Fruit fly (Drosophila melanogaster): ENCODE data around the gene CG12213.
A peak's percentile ranks its signal among the peaks of the same experiment; 100 is the strongest.

The CG12213 gene

dm6 chr3R:11967262-11968029 is at the start of gene CG12213, which contains the start of gene GC1:
CG12213 (minus strand) TSS chr3R:11967691.
GC1 (plus strand) TSS chr3R:11967708.
- TF ChIP-seq Trl (optimal IDR thresholded peaks at IDR 0.05) (peak; percentile 29 to 62), Trl (GFP tag; optimal IDR thresholded peaks at IDR 0.05) (peak; percentile 4), CG10147 (GFP tag; optimal IDR thresholded peaks at IDR 0.05) (peak; percentile 4), CG9876 (GFP tag; optimal IDR thresholded peaks at IDR 0.05) (no peak), phol (tag; optimal IDR thresholded peaks at IDR 0.05) (peak; percentile 70), her (GFP tag; optimal IDR thresholded peaks at IDR 0.05) (no peak), D19B (GFP tag; optimal IDR thresholded peaks at IDR 0.05) (no peak), CG2678 (tag; optimal IDR thresholded peaks at IDR 0.05) (peak; percentile 11), sim (GFP tag; IDR thresholded peaks at IDR 0.05) (no peak), Rfx (GFP tag; IDR thresholded peaks at IDR 0.05) (peak; percentile 35; the same call in 1 of the 2 replicates), esg (GFP tag; conservative IDR thresholded peaks at IDR 0.05) (no peak), CG6654 (GFP tag; optimal IDR thresholded peaks at IDR 0.05) (no peak), Opbp (GFP tag; IDR thresholded peaks at IDR 0.05; ENCODE audit: partially characterized antibody) (peak; percentile 97), seq (GFP tag; IDR thresholded peaks at IDR 0.05) (no peak), CG1647 (GFP tag; optimal IDR thresholded peaks at IDR 0.05) (peak; percentile 12), mld (GFP tag; IDR thresholded peaks at IDR 0.05; ENCODE audit: partially characterized antibody) (peak; percentile 94), NFAT (GFP tag; IDR thresholded peaks at IDR 0.05) (0 out of 2 replicates have a peak, but pooled peaks have one; percentile 28), CG33557 (GFP tag; optimal IDR thresholded peaks at IDR 0.05) (no peak), crol (GFP tag; IDR thresholded peaks at IDR 0.05) (peak; percentile 72), Tbp (GFP tag; optimal IDR thresholded peaks at IDR 0.05) (no peak), CG4328 (GFP tag; optimal IDR thresholded peaks at IDR 0.05) (no peak), Dref (GFP tag; IDR thresholded peaks at IDR 0.05) (peak; percentile 76), Eip74EF (GFP tag; optimal IDR thresholded peaks at IDR 0.05) (no peak), CG6813 (GFP tag; optimal IDR thresholded peaks at IDR 0.05) (no peak), Usf (GFP tag; optimal IDR thresholded peaks at IDR 0.05) (no peak), Dll (GFP tag; IDR thresholded peaks at IDR 0.05; ENCODE audit: partially characterized antibody) (peak; percentile 99), TFAM (GFP tag; optimal IDR thresholded peaks at IDR 0.05) (no peak), MTF-1 (GFP tag; optimal IDR thresholded peaks at IDR 0.05; ENCODE audit: borderline replicate concordance) (no peak), hb (GFP tag; IDR thresholded peaks at IDR 0.05; ENCODE audit: partially characterized antibody) (peak; percentile 98), CG10274 (GFP tag; optimal IDR thresholded peaks at IDR 0.05) (no peak), CG10431 (GFP tag; optimal IDR thresholded peaks at IDR 0.05) (no peak), CG14710 (tag; optimal IDR thresholded peaks at IDR 0.05) (peak; percentile 89), Stat92E (GFP tag; optimal IDR thresholded peaks at IDR 0.05) (no peak), Mrtf (GFP tag; IDR thresholded peaks at IDR 0.05) (no peak), CG6175 (GFP tag; IDR thresholded peaks at IDR 0.05) (no peak), da (GFP tag; optimal IDR thresholded peaks at IDR 0.05) (no peak), tio (GFP tag; optimal IDR thresholded peaks at IDR 0.05) (no peak), ERR (GFP tag; optimal IDR thresholded peaks at IDR 0.05) (no peak), unc-4 (GFP tag; IDR thresholded peaks at IDR 0.05; ENCODE audit: partially characterized antibody) (peak; percentile 99), C15 (GFP tag; IDR thresholded peaks at IDR 0.05) (no peak), jigr1 (GFP tag; IDR thresholded peaks at IDR 0.05) (peak; percentile 89; the same call in 1 of the 3 replicates), HLHmδ (GFP tag; optimal IDR thresholded peaks at IDR 0.05) (no peak), chm (GFP tag; IDR thresholded peaks at IDR 0.05) (no peak), CG10959 (GFP tag; IDR thresholded peaks at IDR 0.05) (no peak), Oaz (GFP tag; IDR thresholded peaks at IDR 0.05) (no peak), Lhr (GFP tag; optimal IDR thresholded peaks at IDR 0.05) (peak; percentile 80), CkIIα-i1 (GFP tag; IDR thresholded peaks at IDR 0.05) (no peak), CG12769 (tag; optimal IDR thresholded peaks at IDR 0.05) (no peak), gt (GFP tag; IDR thresholded peaks at IDR 0.05) (no peak)
